Fruit fly (Drosophila melanogaster) whole organism: ENCODE measurements around the gene Vm34Ca.

Source experiments
- CG8478 ChIP-seq: fragments of >200 bp; optimal IDR thresholded peaks from 2 replicates; lab custom pipeline; 2018; ENCODE audit warnings: inconsistent platforms
- Dll ChIP-seq: fragments of >200 bp; optimal IDR thresholded peaks from 2 replicates; lab custom pipeline; 2017
- EcR ChIP-seq, 2 experiments: fragments of >200 bp; optimal IDR thresholded peaks; 2 replicates each; lab custom pipeline; 2017; ENCODE audit warnings: missing biosample characterization in 2 of 2, missing genetic modification characterization in 2 of 2, missing genetic modification reagents in 2 of 2
- pan ChIP-seq: fragments of >200 bp; optimal IDR thresholded peaks from 2 replicates; lab custom pipeline; 2017
- psq ChIP-seq: fragments of >200 bp; optimal IDR thresholded peaks from 2 replicates; lab custom pipeline; 2017
- usp ChIP-seq: fragments of >200 bp; optimal IDR thresholded peaks from 2 replicates; lab custom pipeline; 2017; ENCODE audit warnings: missing biosample characterization, missing genetic modification characterization, mixed read lengths

Gene Vm34Ca

dm6 chr2L:13367378-13367777, 44.1 kb downstream of the Vm34Ca start, which contains the start of gene Tap42:
Tap42 (plus strand) TSS chr2L:13367617.
- TF ChIP-seq pan (no peak), Dll (lab: Kevin White, UChicago) (no peak), EcR (GFP tag; optimal IDR thresholded peaks at IDR 0.05; lab: Kevin White, UChicago) (no peak), psq (lab: Kevin White, UChicago) (no peak), CG8478 (no peak), usp (GFP tag; lab: Kevin White, UChicago) (no peak)

dm6 chr2L:13366109-13366747, 45.2 kb downstream of the Vm34Ca start, which contains the start of the genes Nnp-1 and Grx3:
Nnp-1 (minus strand) TSS chr2L:13366189.
Grx3 (plus strand) TSS chr2L:13366447.
- TF ChIP-seq EcR (GFP tag; optimal IDR thresholded peaks at IDR 0.05; lab: Kevin White, UChicago) (no peak), pan (no peak)

- TF ChIP-seq psq (lab: Kevin White, UChicago) (no peak), EcR (GFP tag; optimal IDR thresholded peaks at IDR 0.05; lab: Kevin White, UChicago) (no peak), pan (no peak), CG8478 (no peak)
These were observed 48.5 kb downstream of the Vm34Ca start for dm6 chr2L:13362953-13363352.

- TF ChIP-seq psq (lab: Kevin White, UChicago) (no peak), CG8478 (no peak), usp (GFP tag; lab: Kevin White, UChicago) (no peak), EcR (GFP tag; optimal IDR thresholded peaks at IDR 0.05; lab: Kevin White, UChicago) (no peak), pan (no peak), Dll (lab: Kevin White, UChicago) (no peak)
These were observed 50.0 kb downstream of the Vm34Ca start, which contains the start of gene CG9377 for dm6 chr2L:13361465-13361864. CG9377 (minus strand) TSS chr2L:13361565.
